Fruit fly (Drosophila melanogaster) whole organism, prepupa: ENCODE results near the gene HUWE1.

Experiments
- CG4318 ChIP-seq: fragments of 200-800 bp; sonication (Bioruptor generic); optimal IDR thresholded peaks from 3 replicates; lab custom pipeline; 2017; ENCODE audit warnings: missing biosample characterization, mild to moderate bottlenecking, missing genetic modification characterization
- CG6792 ChIP-seq: fragments of 200-800 bp; sonication (Bioruptor generic); optimal IDR thresholded peaks from 3 replicates; lab custom pipeline; 2016; ENCODE audit warnings: missing biosample characterization, missing genetic modification characterization
- CG8319 ChIP-seq: fragments of 200-800 bp; sonication (Bioruptor generic); optimal IDR thresholded peaks from 3 replicates; lab custom pipeline; 2016; ENCODE audit warnings: missing biosample characterization, missing genetic modification characterization
- Eip75B ChIP-seq: fragments of 200-800 bp; sonication (Bioruptor generic); optimal IDR thresholded peaks from 3 replicates; lab custom pipeline; 2016; ENCODE audit warnings: missing biosample characterization, missing genetic modification characterization
- Ets21C ChIP-seq: fragments of 200-800 bp; sonication (Bioruptor generic); optimal IDR thresholded peaks from 3 replicates; lab custom pipeline; 2016; ENCODE audit warnings: missing biosample characterization, missing genetic modification characterization
- Gug ChIP-seq: fragments of 200-800 bp; sonication (Bioruptor generic); IDR thresholded peaks from 2 replicates; pipeline ENCODE4 v1.3.6; 2022; ENCODE audit warnings: missing biosample characterization, missing genetic modification characterization
- Met ChIP-seq: fragments of 200-800 bp; sonication (Bioruptor generic); optimal IDR thresholded peaks from 3 replicates; lab custom pipeline; 2016; ENCODE audit warnings: missing biosample characterization, missing genetic modification characterization
- OdsH ChIP-seq: fragments of 200-800 bp; sonication (Bioruptor generic); optimal IDR thresholded peaks from 3 replicates; lab custom pipeline; 2016; ENCODE audit warnings: missing biosample characterization, missing genetic modification characterization
- Sox14 ChIP-seq: fragments of 200-800 bp; sonication (Bioruptor generic); optimal IDR thresholded peaks from 3 replicates; lab custom pipeline; 2016; ENCODE audit warnings: missing biosample characterization, missing genetic modification characterization
- eg ChIP-seq: fragments of 200-800 bp; sonication (Bioruptor generic); IDR thresholded peaks from 3 replicates; pipeline ENCODE4 v1.3.6; 2022; ENCODE audit warnings: missing biosample characterization, missing genetic modification characterization
- esn ChIP-seq: fragments of 200-800 bp; sonication (Bioruptor generic); optimal IDR thresholded peaks from 2 replicates; lab custom pipeline; 2016; ENCODE audit warnings: missing biosample characterization, mild to moderate bottlenecking, missing genetic modification characterization, moderate library complexity
- fkh ChIP-seq: fragments of 200-800 bp; sonication (Bioruptor generic); optimal IDR thresholded peaks from 3 replicates; lab custom pipeline; 2017; ENCODE audit warnings: missing biosample characterization, mild to moderate bottlenecking, missing genetic modification characterization, moderate library complexity
- salr ChIP-seq, 2 experiments: fragments of 200-800 bp; sonication (Bioruptor generic); optimal IDR thresholded peaks; 3 replicates each; lab custom pipeline; 2016 to 2018; ENCODE audit warnings: missing biosample characterization in 2 of 2, missing genetic modification characterization in 2 of 2, mild to moderate bottlenecking in 1 of 2
- ss ChIP-seq, 2 experiments: fragments of 200-800 bp; sonication (Bioruptor generic); optimal IDR thresholded peaks; 2 replicates in 1 of 2; 3 replicates in 1 of 2; lab custom pipeline; 2017 to 2018; ENCODE audit warnings: mild to moderate bottlenecking in 2 of 2, missing biosample characterization in 2 of 2, missing genetic modification characterization in 2 of 2, moderate library complexity in 1 of 2

dm6 chrX:15731968-15732367 lies 19.5 kb downstream of the HUWE1 start, which contains the start of gene CG8191:
- TF ChIP-seq salr (GFP tag; optimal IDR thresholded peaks at IDR 0.05; lab: Kevin White, UChicago) (no peak), CG4318 (GFP tag; lab: Kevin White, UChicago) (no peak), Eip75B (GFP tag; lab: Kevin White, UChicago) (no peak), Gug (GFP tag; lab: Robert Waterston, UW) (no peak), Ets21C (GFP tag; lab: Kevin White, UChicago) (no peak), eg (GFP tag; lab: Robert Waterston, UW) (no peak), CG6792 (GFP tag; lab: Kevin White, UChicago) (no peak), Sox14 (GFP tag; lab: Kevin White, UChicago) (no peak), fkh (GFP tag; lab: Kevin White, UChicago) (no peak), esn (GFP tag; lab: Kevin White, UChicago) (no peak), ss (GFP tag; optimal IDR thresholded peaks at IDR 0.05; lab: Kevin White, UChicago) (no peak), CG8319 (no peak), OdsH (GFP tag; lab: Kevin White, UChicago) (no peak), Met (GFP tag; lab: Kevin White, UChicago) (no peak)
